Worm (Caenorhabditis elegans) whole organism, L4 larva: ENCODE results near the gene scl-26.

Experiments
- R02D3.7 ChIP-seq: fragments of 150-350 bp; sonication (generic microtip); optimal IDR thresholded peaks from 3 replicates; lab custom pipeline; 2014; ENCODE audit warnings: missing biosample characterization, missing genetic modification characterization
- aha-1 ChIP-seq: fragments of 150-350 bp; peaks from one replicate; lab custom pipeline; 2014; ENCODE audit warnings: missing biosample characterization, missing genetic modification characterization
- ama-1 ChIP-seq: fragments of 150-350 bp; optimal IDR thresholded peaks from 2 replicates; lab custom pipeline; 2014; ENCODE audit warnings: inconsistent platforms, mixed read lengths
- ceh-28 ChIP-seq: fragments of 150-350 bp; optimal IDR thresholded peaks from 2 replicates; lab custom pipeline; 2014; ENCODE audit warnings: missing biosample characterization, missing genetic modification reagents, missing genetic modification characterization
- dmd-8 ChIP-seq: fragments of 200-800 bp; sonication (Bioruptor generic); IDR thresholded peaks from 2 replicates; pipeline ENCODE4 v1.3.6; 2022; ENCODE audit warnings: missing genetic modification characterization, missing compliant biosample characterization
- duxl-1 ChIP-seq: sonication (generic microtip); optimal IDR thresholded peaks from 2 replicates; lab custom pipeline; 2016; ENCODE audit warnings: mild to moderate bottlenecking, missing genetic modification characterization, moderate library complexity, missing compliant biosample characterization; ENCODE audit not compliant: poor library complexity
- egl-43 ChIP-seq: fragments of 200-800 bp; sonication (Bioruptor generic); IDR thresholded peaks from 2 replicates; pipeline ENCODE4 v1.3.6; 2022; ENCODE audit warnings: missing genetic modification reagents, missing genetic modification characterization, missing compliant biosample characterization
- lir-3 ChIP-seq: sonication (generic microtip); optimal IDR thresholded peaks from 2 replicates; lab custom pipeline; 2016; ENCODE audit warnings: mild to moderate bottlenecking, missing genetic modification characterization, missing compliant biosample characterization
- nhr-48 ChIP-seq: sonication (generic microtip); optimal IDR thresholded peaks from 2 replicates; lab custom pipeline; 2016; ENCODE audit warnings: mild to moderate bottlenecking, missing genetic modification characterization, missing compliant biosample characterization
- pqm-1 ChIP-seq: sonication (generic microtip); optimal IDR thresholded peaks from 2 replicates; lab custom pipeline; 2017; ENCODE audit warnings: missing biosample characterization, missing genetic modification characterization
- spr-3 ChIP-seq: fragments of 200-800 bp; sonication (Bioruptor generic); optimal IDR thresholded peaks from 2 replicates; lab custom pipeline; 2018; ENCODE audit warnings: mild to moderate bottlenecking, missing genetic modification characterization, missing compliant biosample characterization
- unc-130 ChIP-seq: sonication (generic microtip); optimal IDR thresholded peaks from 2 replicates; lab custom pipeline; 2016; ENCODE audit warnings: missing genetic modification reagents, missing genetic modification characterization, missing compliant biosample characterization
- unc-62 ChIP-seq, 3 experiments: fragments of 150-350 bp in 1 of 3; sonication (generic microtip); optimal IDR thresholded peaks in 2 of 3; peaks in 1 of 3; 1 replicate in 1 of 3; 2 replicates in 2 of 3; lab custom pipeline; 2014 to 2017; ENCODE audit warnings: missing biosample characterization in 3 of 3, missing genetic modification characterization in 3 of 3, missing genetic modification reagents in 3 of 3, missing genotype in 1 of 3

DNA sequence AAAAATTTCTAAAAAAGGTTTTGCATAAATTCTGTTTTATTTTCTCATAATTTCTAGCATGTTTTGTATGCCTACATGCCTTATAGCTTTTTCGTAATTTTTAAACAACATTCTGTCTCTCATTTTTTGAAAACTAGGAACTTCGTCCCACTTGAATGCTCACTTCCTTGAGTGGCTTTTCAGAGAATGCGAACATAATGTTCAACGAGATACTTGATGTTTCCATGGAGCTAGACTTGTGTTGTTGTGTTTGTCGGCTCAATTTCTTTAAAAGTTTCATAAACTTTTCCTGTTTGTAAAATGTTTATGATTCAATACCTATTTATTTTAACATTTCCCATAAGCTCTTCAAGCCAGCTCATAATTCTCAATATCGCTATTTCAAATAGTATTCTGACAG, 3.5 kb upstream of the scl-26 start, which contains the start of gene clec-213:
- TF ChIP-seq R02D3.7 (tag; lab: Kevin White, UChicago) (no peak), ama-1 (lab: Kevin White, UChicago) (no peak), nhr-48 (no peak), spr-3 (no peak), dmd-8 (GFP tag; lab: Robert Waterston, UW) (no peak), duxl-1 (no peak), pqm-1 (tag; lab: Kevin White, UChicago) (no peak), lir-3 (no peak), aha-1 (tag; lab: Kevin White, UChicago) (no peak), unc-130 (no peak), ceh-28 (no peak), unc-62 (GFP tag; optimal IDR thresholded peaks at IDR 0.05 in 1 of 2; lab: Kevin White, UChicago) (no peak), unc-62 (tag; optimal IDR thresholded peaks at IDR 0.05; lab: Kevin White, UChicago) (no peak), egl-43 (GFP tag; lab: Robert Waterston, UW) (no peak)
